Worm (Caenorhabditis elegans): ENCODE measurements around the gene prp-8.

DNA sequence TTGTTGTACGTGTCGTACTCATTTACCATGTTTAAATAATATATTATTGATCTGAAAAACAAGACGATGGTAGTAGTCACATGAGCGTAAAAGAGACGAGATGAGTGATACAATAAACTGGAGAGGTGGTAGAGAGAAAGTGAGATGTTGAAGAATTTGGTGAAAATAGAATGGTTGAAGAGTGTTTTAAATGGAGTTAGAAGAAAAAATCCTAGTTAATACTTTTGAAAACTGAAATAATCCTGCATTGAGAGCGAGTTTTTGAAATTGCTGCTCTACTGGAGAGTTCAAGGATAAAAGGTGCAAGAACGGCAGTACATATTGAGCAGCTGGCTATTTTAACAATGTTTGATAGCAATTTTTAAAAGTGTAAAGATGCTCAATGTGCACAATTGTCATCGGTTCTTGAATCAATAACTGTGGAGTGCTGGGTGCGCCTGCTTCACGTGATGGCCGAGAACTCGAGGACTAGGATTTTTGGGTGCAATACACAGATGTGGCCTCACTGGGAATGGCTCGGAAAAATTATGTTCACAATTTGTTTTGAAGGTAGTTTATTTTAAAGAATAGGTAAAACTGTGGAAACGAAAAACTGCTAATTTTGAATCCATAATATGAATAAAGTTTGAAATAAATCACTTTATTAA, 5.9 kb upstream of the prp-8 start, which contains the start of gene atg-13:
- no peak for TF ChIP-seq duxl-1 (tag; optimal IDR thresholded peaks at IDR 0.05; ENCODE audit: poor library complexity)
- no peak for TF ChIP-seq spr-1 (tag; optimal IDR thresholded peaks at IDR 0.05)
- TF ChIP-seq Y5F2A.4 (GFP tag; optimal IDR thresholded peaks at IDR 0.05) = no peak
- no peak for TF ChIP-seq lin-38 (GFP tag; IDR thresholded peaks at IDR 0.05)
